Worm (Caenorhabditis elegans) whole organism, young adult: ENCODE measurements around the gene F56D6.18.
A peak's percentile ranks its signal among the peaks of the same experiment; 100 is the strongest.

Source experiments
- B0019.2 ChIP-seq: fragments of 200-800 bp; sonication (Bioruptor generic); conservative IDR thresholded peaks from 2 replicates; pipeline ENCODE4 v1.3.6; 2022; ENCODE audit warnings: missing genetic modification reagents, missing genetic modification characterization, missing compliant biosample characterization
- B0336.3 ChIP-seq: fragments of 200-800 bp; sonication (Bioruptor generic); IDR thresholded peaks from 2 replicates; pipeline ENCODE4 v1.3.6; 2022; ENCODE audit warnings: missing genetic modification characterization, missing compliant biosample characterization
- C06A6.2 ChIP-seq: fragments of 200-800 bp; sonication (Bioruptor generic); conservative IDR thresholded peaks from 2 replicates; pipeline ENCODE4 v1.3.6; 2022; ENCODE audit warnings: missing genetic modification characterization, missing compliant biosample characterization
- C17E4.6 ChIP-seq: fragments of 200-800 bp; sonication (Bioruptor generic); IDR thresholded peaks from 2 replicates; pipeline ENCODE4 v1.3.6; 2022; ENCODE audit warnings: missing genetic modification reagents, missing genetic modification characterization, missing compliant biosample characterization
- F49E8.2 ChIP-seq: sonication (generic microtip); optimal IDR thresholded peaks from 3 replicates; lab custom pipeline; 2017; ENCODE audit warnings: missing genetic modification characterization, mild to moderate bottlenecking, missing compliant biosample characterization, antibody characterized with exemption, moderate library complexity; ENCODE audit not compliant: insufficient read depth
- Y56A3A.18 ChIP-seq: fragments of 200-800 bp; sonication (Bioruptor generic); IDR thresholded peaks from 2 replicates; pipeline ENCODE4 v1.3.6; 2022; ENCODE audit warnings: missing genetic modification reagents, missing genetic modification characterization, missing compliant biosample characterization
- Y67H2A.10 ChIP-seq: fragments of 200-800 bp; sonication (Bioruptor generic); conservative IDR thresholded peaks from 2 replicates; pipeline ENCODE4 v1.3.6; 2022; ENCODE audit warnings: missing genetic modification reagents, missing genetic modification characterization, missing compliant biosample characterization
- Y79H2A.3 ChIP-seq: fragments of 200-800 bp; sonication (Bioruptor generic); conservative IDR thresholded peaks from 2 replicates; pipeline ENCODE4 v1.3.6; 2022; ENCODE audit warnings: missing genetic modification reagents, missing genetic modification characterization, missing compliant biosample characterization
- ama-1 ChIP-seq, 3 experiments: fragments of 150-350 bp in 1 of 3; sonication (generic microtip) in 2 of 3; optimal IDR thresholded peaks; 2 replicates each; lab custom pipeline; 2014 to 2018; ENCODE audit warnings: missing biosample characterization in 2 of 3, missing genetic modification characterization in 2 of 3, missing genetic modification reagents in 2 of 3
- aptf-2 ChIP-seq: fragments of 200-800 bp; sonication (Bioruptor generic); conservative IDR thresholded peaks from 2 replicates; pipeline ENCODE4 v1.3.6; 2022; ENCODE audit warnings: missing genetic modification reagents, missing genetic modification characterization, missing compliant biosample characterization
- athp-1 ChIP-seq: sonication (generic microtip); optimal IDR thresholded peaks from 2 replicates; lab custom pipeline; 2017; ENCODE audit warnings: mild to moderate bottlenecking, missing genetic modification characterization, missing compliant biosample characterization
- attf-3 ChIP-seq: fragments of 200-800 bp; sonication (Bioruptor generic); conservative IDR thresholded peaks from 2 replicates; pipeline ENCODE4 v1.3.6; 2022; ENCODE audit warnings: missing genetic modification reagents, missing genetic modification characterization, missing compliant biosample characterization
- ccch-3 ChIP-seq: fragments of 200-800 bp; sonication (Bioruptor generic); optimal IDR thresholded peaks from 2 replicates; lab custom pipeline; 2018; ENCODE audit warnings: mild to moderate bottlenecking, missing genetic modification characterization, missing compliant biosample characterization
- egl-18 ChIP-seq: fragments of 200-800 bp; sonication (Bioruptor generic); IDR thresholded peaks from 2 replicates; pipeline ENCODE4 v1.3.6; 2022; ENCODE audit warnings: missing genetic modification reagents, missing genetic modification characterization, missing compliant biosample characterization
- egl-44 ChIP-seq: fragments of 200-800 bp; sonication (Bioruptor generic); IDR thresholded peaks from 2 replicates; pipeline ENCODE4 v1.3.6; 2022; ENCODE audit warnings: missing genetic modification reagents, missing genetic modification characterization, missing compliant biosample characterization
- egrh-3 ChIP-seq: fragments of 200-800 bp; sonication (Bioruptor generic); IDR thresholded peaks from 2 replicates; pipeline ENCODE4 v1.3.6; 2022; ENCODE audit warnings: missing genetic modification reagents, missing genetic modification characterization, missing compliant biosample characterization
- hlh-12 ChIP-seq: sonication (generic microtip); optimal IDR thresholded peaks from 2 replicates; lab custom pipeline; 2016; ENCODE audit warnings: missing genetic modification characterization, missing compliant biosample characterization
- hlh-26 ChIP-seq: fragments of 200-800 bp; sonication (Bioruptor generic); conservative IDR thresholded peaks from 2 replicates; pipeline ENCODE4 v1.3.6; 2022; ENCODE audit warnings: missing genetic modification reagents, missing genetic modification characterization, missing compliant biosample characterization
- hmg-1.2 ChIP-seq: fragments of 200-800 bp; sonication (Bioruptor generic); IDR thresholded peaks from 2 replicates; pipeline ENCODE4 v1.3.6; 2022; ENCODE audit warnings: missing genetic modification reagents, missing genetic modification characterization, missing compliant biosample characterization
- hmg-20 ChIP-seq: fragments of 200-800 bp; sonication (Bioruptor generic); IDR thresholded peaks from 2 replicates; pipeline ENCODE4 v1.3.6; 2022; ENCODE audit warnings: missing genetic modification reagents, missing genetic modification characterization, missing compliant biosample characterization
- hrde-1 ChIP-seq: sonication (generic microtip); optimal IDR thresholded peaks from 2 replicates; lab custom pipeline; 2016; ENCODE audit warnings: missing genetic modification characterization, mild to moderate bottlenecking, missing compliant biosample characterization, moderate library complexity, missing genotype, missing genetic modification reagents, borderline replicate concordance
- lag-1 ChIP-seq: fragments of 200-800 bp; sonication (Bioruptor generic); IDR thresholded peaks from 2 replicates; pipeline ENCODE4 v1.3.6; 2022; ENCODE audit warnings: missing genetic modification reagents, missing genetic modification characterization, missing compliant biosample characterization
- lin-35 ChIP-seq, 3 experiments: fragments of 150-350 bp in 2 of 3; sonication (generic microtip) in 1 of 3; optimal IDR thresholded peaks; 2 replicates each; lab custom pipeline; 2014 to 2018; ENCODE audit warnings: missing biosample characterization in 3 of 3, missing genetic modification characterization in 3 of 3, missing genetic modification reagents in 3 of 3
- lin-40 ChIP-seq: sonication (generic microtip); optimal IDR thresholded peaks from 2 replicates; lab custom pipeline; 2016; ENCODE audit warnings: missing genetic modification characterization, mild to moderate bottlenecking, missing compliant biosample characterization, missing genotype, missing genetic modification reagents
- lir-1 ChIP-seq: fragments of 200-800 bp; sonication (Bioruptor generic); conservative IDR thresholded peaks from 2 replicates; pipeline ENCODE4 v1.3.6; 2022; ENCODE audit warnings: missing genetic modification reagents, missing genetic modification characterization, missing compliant biosample characterization
- mes-4 ChIP-seq: sonication (generic microtip); optimal IDR thresholded peaks from 2 replicates; lab custom pipeline; 2016; ENCODE audit warnings: missing genotype, missing genetic modification characterization, missing compliant biosample characterization
- nfyb-1 ChIP-seq: fragments of 200-800 bp; sonication (Bioruptor generic); IDR thresholded peaks from 2 replicates; pipeline ENCODE4 v1.3.6; 2022; ENCODE audit warnings: missing genetic modification reagents, missing genetic modification characterization, missing compliant biosample characterization
- nhr-179 ChIP-seq: sonication (generic microtip); optimal IDR thresholded peaks from 2 replicates; lab custom pipeline; 2016; ENCODE audit warnings: mild to moderate bottlenecking, missing genetic modification characterization, missing compliant biosample characterization
- rpc-1 ChIP-seq, 2 experiments: fragments of 150-350 bp in 1 of 2; sonication (generic microtip) in 1 of 2; optimal IDR thresholded peaks; 2 replicates each; lab custom pipeline; 2014 to 2018; ENCODE audit warnings: missing biosample characterization in 1 of 2, missing genetic modification characterization in 1 of 2, missing genetic modification reagents in 1 of 2, missing genotype in 1 of 2
- snpc-1.3 ChIP-seq: sonication (generic microtip); optimal IDR thresholded peaks from 2 replicates; lab custom pipeline; 2017; ENCODE audit warnings: missing genetic modification characterization, mild to moderate bottlenecking, missing compliant biosample characterization, antibody characterized with exemption, moderate library complexity, missing genotype, missing genetic modification reagents; ENCODE audit not compliant: insufficient read depth
- snpc-4 ChIP-seq, 5 experiments: fragments of 150-350 bp in 1 of 5; sonication (generic microtip) in 4 of 5; optimal IDR thresholded peaks; 2 replicates each; lab custom pipeline; 2014 to 2018; ENCODE audit warnings: missing genetic modification characterization in 5 of 5, missing biosample characterization in 3 of 5, antibody characterized with exemption in 2 of 5, mild to moderate bottlenecking in 2 of 5, missing compliant biosample characterization in 2 of 5, missing genotype in 2 of 5, moderate library complexity in 2 of 5, missing genetic modification reagents in 1 of 5
- sptf-2 ChIP-seq: fragments of 200-800 bp; sonication (Bioruptor generic); optimal IDR thresholded peaks from 2 replicates; lab custom pipeline; 2018; ENCODE audit warnings: mild to moderate bottlenecking, missing genetic modification characterization, missing compliant biosample characterization
- tbx-9 ChIP-seq: sonication (generic microtip); optimal IDR thresholded peaks from 2 replicates; lab custom pipeline; 2016; ENCODE audit warnings: borderline replicate concordance, missing genetic modification characterization, inconsistent platforms, missing compliant biosample characterization
- tlf-1 ChIP-seq: fragments of 200-800 bp; sonication (Bioruptor generic); optimal IDR thresholded peaks from 2 replicates; lab custom pipeline; 2018; ENCODE audit warnings: mild to moderate bottlenecking, missing genetic modification characterization, missing compliant biosample characterization
- unc-62 ChIP-seq: fragments of 150-350 bp; optimal IDR thresholded peaks from 2 replicates; lab custom pipeline; 2014; ENCODE audit warnings: missing biosample characterization, missing genetic modification reagents, missing genetic modification characterization
- zfh-2 ChIP-seq: fragments of 200-800 bp; sonication (Bioruptor generic); conservative IDR thresholded peaks from 2 replicates; pipeline ENCODE4 v1.3.6; 2022; ENCODE audit warnings: missing genetic modification reagents, missing genetic modification characterization, missing compliant biosample characterization
- zim-3 ChIP-seq: sonication (generic microtip); optimal IDR thresholded peaks from 2 replicates; lab custom pipeline; 2017; ENCODE audit warnings: mild to moderate bottlenecking, missing genetic modification characterization, moderate library complexity, missing compliant biosample characterization
- ztf-22 ChIP-seq: fragments of 200-800 bp; sonication (Bioruptor generic); optimal IDR thresholded peaks from 2 replicates; lab custom pipeline; 2018; ENCODE audit warnings: mild to moderate bottlenecking, missing genetic modification characterization, moderate library complexity, missing compliant biosample characterization
- ztf-3 ChIP-seq: fragments of 200-800 bp; sonication (Bioruptor generic); optimal IDR thresholded peaks from 2 replicates; lab custom pipeline; 2018; ENCODE audit warnings: mild to moderate bottlenecking, missing genetic modification characterization, missing compliant biosample characterization

Gene F56D6.18

ce11 chrIV:3874417-3874816 lies 37.3 kb downstream of the F56D6.18 start (continued):
- no peak for TF ChIP-seq tbx-9 (tag; lab: Kevin White, UChicago)

- no peak for TF ChIP-seq ztf-3 (GFP tag; lab: Kevin White, UChicago)
- no peak for TF ChIP-seq sptf-2 (GFP tag; lab: Kevin White, UChicago)
- no peak for TF ChIP-seq rpc-1 (optimal IDR thresholded peaks at IDR 0.05; lab: Kevin White, UChicago)
- TF ChIP-seq rpc-1 (tag; optimal IDR thresholded peaks at IDR 0.05; lab: Kevin White, UChicago), result no peak
- no peak for TF ChIP-seq athp-1
- no peak for TF ChIP-seq zim-3 (tag; lab: Kevin White, UChicago)
- TF ChIP-seq B0019.2 (GFP tag; lab: Robert Waterston, UW), result no peak
- TF ChIP-seq snpc-4 (GFP tag; optimal IDR thresholded peaks at IDR 0.05; lab: Kevin White, UChicago), result no peak
- no peak for TF ChIP-seq snpc-4 (tag; optimal IDR thresholded peaks at IDR 0.05; lab: Kevin White, UChicago)
- TF ChIP-seq hmg-20, result no peak
- TF ChIP-seq nfyb-1 (GFP tag; lab: Robert Waterston, UW), result no peak
- TF ChIP-seq snpc-1.3 (tag; lab: Kevin White, UChicago), result no peak
- no peak for TF ChIP-seq tlf-1 (GFP tag; lab: Kevin White, UChicago)
- no peak for TF ChIP-seq egl-18 (GFP tag; lab: Robert Waterston, UW)
- TF ChIP-seq, all 124 proteins: peak for 0
Measured at ce11 chrIV:3873706-3874105, 38.0 kb downstream of the F56D6.18 start, which contains the start of gene F37C4.5. Gene F37C4.5 (minus strand): TSS chrIV:3873806.

- TF ChIP-seq egrh-3 (no peak), lin-40 (no peak), lir-1 (GFP tag; lab: Robert Waterston, UW) (no peak), zfh-2 (peak; percentile 50), hrde-1 (tag; lab: Kevin White, UChicago) (no peak), hmg-1.2 (no peak), lin-35 (GFP tag; optimal IDR thresholded peaks at IDR 0.05; lab: Kevin White, UChicago) (peak in 1 of 3 experiments; percentile 25), hlh-12 (tag; lab: Kevin White, UChicago) (no peak)
Measured at ce11 chrIV:3873195-3873594, 38.6 kb downstream of the F56D6.18 start.

ce11 chrIV:3869875-3870274 lies 41.9 kb downstream of the F56D6.18 start:
- no peak for TF ChIP-seq tbx-9 (tag; lab: Kevin White, UChicago)
- no peak for TF ChIP-seq nhr-179
- no peak for TF ChIP-seq lag-1 (GFP tag; lab: Robert Waterston, UW)
- no peak for TF ChIP-seq hlh-12 (tag; lab: Kevin White, UChicago)
- no peak for TF ChIP-seq C06A6.2 (GFP tag; lab: Robert Waterston, UW)
- TF ChIP-seq ccch-3 (GFP tag; lab: Kevin White, UChicago), result no peak
- no peak for TF ChIP-seq aptf-2 (GFP tag; lab: Robert Waterston, UW)
- no peak for TF ChIP-seq mes-4 (tag; lab: Kevin White, UChicago)
- TF ChIP-seq ama-1 (optimal IDR thresholded peaks at IDR 0.05; lab: Kevin White, UChicago), result no peak
- no peak for TF ChIP-seq ama-1 (GFP tag; optimal IDR thresholded peaks at IDR 0.05; lab: Kevin White, UChicago)
- no peak for TF ChIP-seq Y79H2A.3 (GFP tag; lab: Robert Waterston, UW)
- TF ChIP-seq unc-62, result no peak
- TF ChIP-seq, all 124 proteins: peak for 0

- no peak for TF ChIP-seq tbx-9 (tag; lab: Kevin White, UChicago)
- TF ChIP-seq egl-44, result no peak
- no peak for TF ChIP-seq ztf-22 (GFP tag; lab: Kevin White, UChicago)
- no peak for TF ChIP-seq C17E4.6
- no peak for TF ChIP-seq attf-3 (GFP tag; lab: Robert Waterston, UW)
- TF ChIP-seq egrh-3, result no peak
- TF ChIP-seq F49E8.2 (tag; lab: Kevin White, UChicago), result no peak
- TF ChIP-seq Y56A3A.18 (GFP tag; lab: Robert Waterston, UW), result no peak
- TF ChIP-seq B0336.3 (GFP tag; lab: Robert Waterston, UW), result no peak
- no peak for TF ChIP-seq ama-1 (optimal IDR thresholded peaks at IDR 0.05; lab: Kevin White, UChicago)
- no peak for TF ChIP-seq ama-1 (GFP tag; optimal IDR thresholded peaks at IDR 0.05; lab: Kevin White, UChicago)
- TF ChIP-seq hlh-26 (GFP tag; lab: Robert Waterston, UW), result no peak
- no peak for TF ChIP-seq Y67H2A.10 (GFP tag; lab: Robert Waterston, UW)
Measured at ce11 chrIV:3867252-3867651, 44.5 kb downstream of the F56D6.18 start, which contains the start of gene F37C4.4. Gene F37C4.4 (plus strand): TSS chrIV:3867309.
